Worm (Caenorhabditis elegans) whole organism, young adult: ENCODE measurements around the gene sds-22.

ENCODE experiments used
- F22D6.2 ChIP-seq: sonication (generic microtip); optimal IDR thresholded peaks from 2 replicates; lab custom pipeline; 2016; ENCODE audit warnings: mild to moderate bottlenecking, missing genetic modification characterization, missing compliant biosample characterization
- F33H1.4 ChIP-seq: fragments of 200-800 bp; sonication (Bioruptor generic); IDR thresholded peaks from 2 replicates; pipeline ENCODE4 v1.3.6; 2022; ENCODE audit warnings: missing genetic modification reagents, missing genetic modification characterization, missing compliant biosample characterization
- F37B4.10 ChIP-seq: fragments of 200-800 bp; sonication (Bioruptor generic); IDR thresholded peaks from 2 replicates; pipeline ENCODE4 v1.3.6; 2022; ENCODE audit warnings: missing genetic modification characterization, missing compliant biosample characterization
- Y53G8AR.9 ChIP-seq: fragments of 200-800 bp; sonication (Bioruptor generic); conservative IDR thresholded peaks from 2 replicates; pipeline ENCODE4 v1.3.6; 2022; ENCODE audit warnings: missing genetic modification reagents, missing genetic modification characterization, missing compliant biosample characterization
- Y56A3A.18 ChIP-seq: fragments of 200-800 bp; sonication (Bioruptor generic); IDR thresholded peaks from 2 replicates; pipeline ENCODE4 v1.3.6; 2022; ENCODE audit warnings: missing genetic modification reagents, missing genetic modification characterization, missing compliant biosample characterization
- aptf-3 ChIP-seq: fragments of 200-800 bp; sonication (Bioruptor generic); IDR thresholded peaks from 2 replicates; pipeline ENCODE4 v1.3.6; 2022; ENCODE audit warnings: missing genetic modification characterization, missing compliant biosample characterization
- attf-5 ChIP-seq: fragments of 200-800 bp; sonication (Bioruptor generic); optimal IDR thresholded peaks from 2 replicates; lab custom pipeline; 2018; ENCODE audit warnings: mild to moderate bottlenecking, missing genetic modification characterization, missing compliant biosample characterization
- bed-1 ChIP-seq: fragments of 200-800 bp; sonication (Bioruptor generic); IDR thresholded peaks from 2 replicates; pipeline ENCODE4 v1.3.6; 2022; ENCODE audit warnings: missing genetic modification reagents, missing genetic modification characterization, missing compliant biosample characterization
- ccch-3 ChIP-seq: fragments of 200-800 bp; sonication (Bioruptor generic); optimal IDR thresholded peaks from 2 replicates; lab custom pipeline; 2018; ENCODE audit warnings: mild to moderate bottlenecking, missing genetic modification characterization, missing compliant biosample characterization
- cebp-2 ChIP-seq: fragments of 200-800 bp; sonication (Bioruptor generic); IDR thresholded peaks from 2 replicates; pipeline ENCODE4 v1.3.6; 2022; ENCODE audit warnings: missing genetic modification characterization, missing compliant biosample characterization
- ceh-27 ChIP-seq: fragments of 200-800 bp; sonication (Bioruptor generic); optimal IDR thresholded peaks from 2 replicates; lab custom pipeline; 2018; ENCODE audit warnings: mild to moderate bottlenecking, missing genetic modification characterization, moderate library complexity, missing compliant biosample characterization
- ceh-58 ChIP-seq: fragments of 200-800 bp; sonication (Bioruptor generic); IDR thresholded peaks from 2 replicates; pipeline ENCODE4 v1.3.6; 2022; ENCODE audit warnings: missing genetic modification characterization, missing compliant biosample characterization
- die-1 ChIP-seq: sonication (generic microtip); optimal IDR thresholded peaks from 2 replicates; lab custom pipeline; 2016; ENCODE audit warnings: missing genotype, mild to moderate bottlenecking, missing genetic modification characterization, missing compliant biosample characterization
- ekl-4 ChIP-seq: fragments of 200-800 bp; sonication (Bioruptor generic); IDR thresholded peaks from 2 replicates; pipeline ENCODE4 v1.3.6; 2022; ENCODE audit warnings: missing genetic modification reagents, missing genetic modification characterization, missing compliant biosample characterization
- fkh-3 ChIP-seq: sonication (generic microtip); optimal IDR thresholded peaks from 2 replicates; lab custom pipeline; 2016; ENCODE audit warnings: mild to moderate bottlenecking, missing genetic modification characterization, missing compliant biosample characterization
- hrde-1 ChIP-seq: sonication (generic microtip); optimal IDR thresholded peaks from 2 replicates; lab custom pipeline; 2016; ENCODE audit warnings: missing genetic modification characterization, mild to moderate bottlenecking, missing compliant biosample characterization, moderate library complexity, missing genotype, missing genetic modification reagents, borderline replicate concordance
- let-607 ChIP-seq, 2 experiments: fragments of 200-800 bp in 1 of 2; sonication (Bioruptor generic) in 1 of 2; sonication (generic microtip) in 1 of 2; optimal IDR thresholded peaks; 2 replicates each; lab custom pipeline; 2016 to 2018; ENCODE audit warnings: mild to moderate bottlenecking in 2 of 2, missing compliant biosample characterization in 2 of 2, missing genetic modification characterization in 2 of 2, moderate library complexity in 2 of 2, missing genotype in 1 of 2
- lsy-27 ChIP-seq: sonication (generic microtip); optimal IDR thresholded peaks from 2 replicates; lab custom pipeline; 2017; ENCODE audit warnings: missing genetic modification characterization, mild to moderate bottlenecking, missing compliant biosample characterization, antibody characterized with exemption, missing genotype, borderline replicate concordance; ENCODE audit not compliant: insufficient read depth
- madf-3 ChIP-seq: fragments of 200-800 bp; sonication (Bioruptor generic); IDR thresholded peaks from 2 replicates; pipeline ENCODE4 v1.3.6; 2022; ENCODE audit warnings: missing genetic modification reagents, missing genetic modification characterization, missing compliant biosample characterization
- mel-28 ChIP-seq: sonication (generic microtip); optimal IDR thresholded peaks from 2 replicates; lab custom pipeline; 2016; ENCODE audit warnings: borderline replicate concordance, mild to moderate bottlenecking, missing genetic modification characterization, missing compliant biosample characterization
- mes-4 ChIP-seq: sonication (generic microtip); optimal IDR thresholded peaks from 2 replicates; lab custom pipeline; 2016; ENCODE audit warnings: missing genotype, missing genetic modification characterization, missing compliant biosample characterization
- nfyb-1 ChIP-seq: fragments of 200-800 bp; sonication (Bioruptor generic); IDR thresholded peaks from 2 replicates; pipeline ENCODE4 v1.3.6; 2022; ENCODE audit warnings: missing genetic modification reagents, missing genetic modification characterization, missing compliant biosample characterization
- nhr-179 ChIP-seq: sonication (generic microtip); optimal IDR thresholded peaks from 2 replicates; lab custom pipeline; 2016; ENCODE audit warnings: mild to moderate bottlenecking, missing genetic modification characterization, missing compliant biosample characterization
- nhr-80 ChIP-seq: sonication (generic microtip); optimal IDR thresholded peaks from 2 replicates; lab custom pipeline; 2016; ENCODE audit warnings: missing genetic modification characterization, missing compliant biosample characterization
- pbrm-1 ChIP-seq: fragments of 200-800 bp; sonication (Bioruptor generic); IDR thresholded peaks from 2 replicates; pipeline ENCODE4 v1.3.6; 2022; ENCODE audit warnings: missing genetic modification reagents, missing genetic modification characterization, missing compliant biosample characterization
- pha-4 ChIP-seq: fragments of 150-350 bp; sonication (generic microtip); optimal IDR thresholded peaks from 2 replicates; lab custom pipeline; 2014; ENCODE audit warnings: missing biosample characterization, missing genetic modification reagents, missing genetic modification characterization
- rec-8 ChIP-seq, 2 experiments: sonication (generic microtip); optimal IDR thresholded peaks; 2 replicates each; lab custom pipeline; 2016; ENCODE audit warnings: mild to moderate bottlenecking in 2 of 2, missing genetic modification characterization in 2 of 2, missing genetic modification reagents in 2 of 2, missing genotype in 2 of 2, missing biosample characterization in 1 of 2, missing compliant biosample characterization in 1 of 2, moderate library complexity in 1 of 2
- zfh-2 ChIP-seq: fragments of 200-800 bp; sonication (Bioruptor generic); conservative IDR thresholded peaks from 2 replicates; pipeline ENCODE4 v1.3.6; 2022; ENCODE audit warnings: missing genetic modification reagents, missing genetic modification characterization, missing compliant biosample characterization
- ztf-22 ChIP-seq: fragments of 200-800 bp; sonication (Bioruptor generic); optimal IDR thresholded peaks from 2 replicates; lab custom pipeline; 2018; ENCODE audit warnings: mild to moderate bottlenecking, missing genetic modification characterization, moderate library complexity, missing compliant biosample characterization
- ztf-6 ChIP-seq: fragments of 200-800 bp; sonication (Bioruptor generic); IDR thresholded peaks from 2 replicates; pipeline ENCODE4 v1.3.6; 2022; ENCODE audit warnings: missing genetic modification reagents, missing genetic modification characterization, missing compliant biosample characterization

sds-22 gene

ce11 chrII:7810162-7810868 lies 47.9 kb upstream of the sds-22 start:
- TF ChIP-seq lsy-27 (tag; lab: Kevin White, UChicago) = no peak
- no peak for TF ChIP-seq fkh-3 (tag; lab: Kevin White, UChicago)
- no peak for TF ChIP-seq F22D6.2 (tag; lab: Kevin White, UChicago)
- TF ChIP-seq nfyb-1 (GFP tag; lab: Robert Waterston, UW) = no peak
- no peak for TF ChIP-seq F37B4.10
- no peak for TF ChIP-seq ekl-4
- TF ChIP-seq bed-1 = no peak
- TF ChIP-seq ccch-3 (GFP tag; lab: Kevin White, UChicago) = no peak
- TF ChIP-seq pbrm-1 (GFP tag; lab: Robert Waterston, UW) = no peak
- TF ChIP-seq attf-5 (GFP tag; lab: Kevin White, UChicago) = no peak
- no peak for TF ChIP-seq madf-3
- TF ChIP-seq Y56A3A.18 (GFP tag; lab: Robert Waterston, UW) = no peak
- no peak for TF ChIP-seq mes-4 (tag; lab: Kevin White, UChicago)
- TF ChIP-seq die-1 = no peak
- TF ChIP-seq F33H1.4 (GFP tag; lab: Robert Waterston, UW) = no peak
- TF ChIP-seq ztf-22 (GFP tag; lab: Kevin White, UChicago) = no peak
- no peak for TF ChIP-seq ceh-58 (GFP tag; lab: Robert Waterston, UW)
- TF ChIP-seq mel-28 (tag; lab: Kevin White, UChicago) = no peak

- TF ChIP-seq zfh-2 (peak; percentile 42; the same call in 1 of the 2 replicates), Y53G8AR.9 (GFP tag; lab: Robert Waterston, UW) (no peak), madf-3 (no peak)
Measured at ce11 chrII:7810869-7811543, 47.2 kb upstream of the sds-22 start, which contains the start of gene cki-1. Gene cki-1 (plus strand): TSS chrII:7811240.

ce11 chrII:7812332-7812731 lies 45.9 kb upstream of the sds-22 start:
- TF ChIP-seq Y56A3A.18 (GFP tag; lab: Robert Waterston, UW) (0 out of 2 replicates have a peak, but pooled peaks have one; percentile 19), cebp-2 (GFP tag; lab: Robert Waterston, UW) (no peak)

ce11 chrII:7813237-7813636 lies 45.0 kb upstream of the sds-22 start:
- TF ChIP-seq nhr-179 = no peak
- TF ChIP-seq aptf-3 (GFP tag; lab: Robert Waterston, UW) = no peak
- no peak for TF ChIP-seq rec-8 (tag; optimal IDR thresholded peaks at IDR 0.05; lab: Kevin White, UChicago)
- no peak for TF ChIP-seq hrde-1 (tag; lab: Kevin White, UChicago)
- no peak for TF ChIP-seq let-607 (tag; optimal IDR thresholded peaks at IDR 0.05; lab: Kevin White, UChicago)
- TF ChIP-seq pbrm-1 (GFP tag; lab: Robert Waterston, UW) = no peak
- TF ChIP-seq pha-4 (tag; lab: Kevin White, UChicago) = no peak
- no peak for TF ChIP-seq ceh-27 (GFP tag; lab: Kevin White, UChicago)
- TF ChIP-seq nfyb-1 (GFP tag; lab: Robert Waterston, UW) = no peak

- TF ChIP-seq ztf-6 (GFP tag; lab: Robert Waterston, UW) (no peak), nhr-80 (tag; lab: Kevin White, UChicago) (peak; percentile 34)
Measured at ce11 chrII:7813645-7814044, 44.6 kb upstream of the sds-22 start.
